Fruit fly (Drosophila melanogaster): ENCODE measurements around the gene EMC6.

The EMC6 gene

dm6 chr3R:24976144-24976543 lies 48.7 kb downstream of the EMC6 start (continued):
- TF ChIP-seq CG11762 (GFP tag; optimal IDR thresholded peaks at IDR 0.05; ENCODE audit: insufficient read depth) (peak; percentile 13), CG6276 (GFP tag; optimal IDR thresholded peaks at IDR 0.05) (peak; percentile 14), CG34406 (GFP tag; optimal IDR thresholded peaks at IDR 0.05) (no peak), Hr39 (GFP tag; optimal IDR thresholded peaks at IDR 0.05) (no peak), Smox (GFP tag; optimal IDR thresholded peaks at IDR 0.05) (peak; percentile 14)

dm6 chr3R:24974762-24975432 lies 49.9 kb downstream of the EMC6 start:
- TF ChIP-seq Ets96B (tag; optimal IDR thresholded peaks at IDR 0.05) (peak; percentile 79), CG15336 (GFP tag; IDR thresholded peaks at IDR 0.05) (peak; percentile 93), topi (GFP tag; optimal IDR thresholded peaks at IDR 0.05) (peak; percentile 80), fd85E (GFP tag; optimal IDR thresholded peaks at IDR 0.05) (peak; percentile 44), CG3919 (GFP tag; optimal IDR thresholded peaks at IDR 0.05) (peak; percentile 93), CG32006 (GFP tag; optimal IDR thresholded peaks at IDR 0.05) (peak; percentile 96), pdm3 (GFP tag; optimal IDR thresholded peaks at IDR 0.05) (peak; percentile 89), CG11902 (GFP tag; optimal IDR thresholded peaks at IDR 0.05) (peak; percentile 49), CG1621 (tag; optimal IDR thresholded peaks at IDR 0.05) (peak; percentile 62), acj6 (GFP tag; optimal IDR thresholded peaks at IDR 0.05) (peak; percentile 86), CG8319 (GFP tag; optimal IDR thresholded peaks at IDR 0.05) (peak; percentile 65), achi (GFP tag; optimal IDR thresholded peaks at IDR 0.05) (peak; percentile 91), eg (GFP tag; IDR thresholded peaks at IDR 0.05) (peak; percentile 93), Eip93F (GFP tag; optimal IDR thresholded peaks at IDR 0.05) (no peak), Smox (GFP tag; optimal IDR thresholded peaks at IDR 0.05) (peak; percentile 68), Eip75B (GFP tag; optimal IDR thresholded peaks at IDR 0.05) (peak; percentile 76), Gug (GFP tag; IDR thresholded peaks at IDR 0.05) (peak; percentile 93), Sox15 (GFP tag; optimal IDR thresholded peaks at IDR 0.05) (peak; percentile 50), salr (GFP tag; optimal IDR thresholded peaks at IDR 0.05) (peak; percentile 61 to 90), cyc (GFP tag; optimal IDR thresholded peaks at IDR 0.05) (peak; percentile 79), CG8119 (GFP tag; IDR thresholded peaks at IDR 0.05) (peak; percentile 93), Ets21C (GFP tag; optimal IDR thresholded peaks at IDR 0.05) (peak; percentile 28), vri (GFP tag; optimal IDR thresholded peaks at IDR 0.05) (peak; percentile 27), net (GFP tag; optimal IDR thresholded peaks at IDR 0.05) (peak; percentile 81), OdsH (GFP tag; optimal IDR thresholded peaks at IDR 0.05) (peak; percentile 88), CG8632 (GFP tag; optimal IDR thresholded peaks at IDR 0.05) (peak; percentile 65), CG6276 (GFP tag; optimal IDR thresholded peaks at IDR 0.05) (peak; percentile 89), Hr4 (GFP tag; optimal IDR thresholded peaks at IDR 0.05) (peak; percentile 88), CG34406 (GFP tag; optimal IDR thresholded peaks at IDR 0.05) (peak; percentile 77), CG6808 (GFP tag; optimal IDR thresholded peaks at IDR 0.05) (peak; percentile 82), Sox102F (GFP tag; optimal IDR thresholded peaks at IDR 0.05) (peak; percentile 75), CG9139 (GFP tag; optimal IDR thresholded peaks at IDR 0.05) (peak; percentile 67), dsx (GFP tag; optimal IDR thresholded peaks at IDR 0.05; ENCODE audit: poor library complexity, severe bottlenecking) (peak; percentile 92), Met (GFP tag; optimal IDR thresholded peaks at IDR 0.05) (peak; percentile 68), CG10631 (GFP tag; optimal IDR thresholded peaks at IDR 0.05) (peak; percentile 80), CG16779 (tag; optimal IDR thresholded peaks at IDR 0.05) (peak; percentile 72), Sox14 (GFP tag; optimal IDR thresholded peaks at IDR 0.05) (peak; percentile 94), CG7368 (GFP tag; optimal IDR thresholded peaks at IDR 0.05) (peak; percentile 80), CG6792 (GFP tag; optimal IDR thresholded peaks at IDR 0.05) (peak; percentile 50), Hr39 (GFP tag; optimal IDR thresholded peaks at IDR 0.05) (peak; percentile 74), CG10669 (GFP tag; optimal IDR thresholded peaks at IDR 0.05) (peak; percentile 79), CG3032 (tag; optimal IDR thresholded peaks at IDR 0.05) (peak; percentile 86), Eip78C (GFP tag) (peak; percentile 94), svp (GFP tag) (peak; percentile 91), spab (GFP tag; optimal IDR thresholded peaks at IDR 0.05) (peak; percentile 82), CG11294 (GFP tag; IDR thresholded peaks at IDR 0.05) (peak; percentile 72), Hr38 (GFP tag; optimal IDR thresholded peaks at IDR 0.05) (no peak), CG11762 (GFP tag; optimal IDR thresholded peaks at IDR 0.05; ENCODE audit: insufficient read depth) (peak; percentile 81)

Data from whole organism, prepupa.